Worm (Caenorhabditis elegans) whole organism, mixed stage, embryonic: ENCODE results near the gene T25B2.1.
A peak's percentile ranks its signal among the peaks of the same experiment; 100 is the strongest.

ENCODE experiments used
- bed-3 ChIP-seq: fragments of 200-800 bp; sonication (Bioruptor generic); optimal IDR thresholded peaks from 3 replicates; lab custom pipeline; 2018; ENCODE audit warnings: mild to moderate bottlenecking, missing genetic modification characterization, moderate library complexity, missing compliant biosample characterization
- blmp-1 ChIP-seq: fragments of 150-350 bp; optimal IDR thresholded peaks from 2 replicates; lab custom pipeline; 2014; ENCODE audit warnings: missing biosample characterization, missing genetic modification characterization
- ceh-39 ChIP-seq: fragments of 150-350 bp; optimal IDR thresholded peaks from 2 replicates; lab custom pipeline; 2014; ENCODE audit warnings: missing biosample characterization, missing genetic modification characterization
- ceh-43 ChIP-seq: fragments of 200-800 bp; sonication (Bioruptor generic); optimal IDR thresholded peaks from 2 replicates; lab custom pipeline; 2018; ENCODE audit warnings: mild to moderate bottlenecking, missing genetic modification characterization, moderate library complexity, missing compliant biosample characterization
- ceh-83 ChIP-seq: fragments of 200-800 bp; sonication (Bioruptor generic); optimal IDR thresholded peaks from 2 replicates; lab custom pipeline; 2018; ENCODE audit warnings: mild to moderate bottlenecking, missing genetic modification characterization, missing compliant biosample characterization
- ces-1 ChIP-seq: fragments of 150-350 bp; optimal IDR thresholded peaks from 2 replicates; lab custom pipeline; 2014; ENCODE audit warnings: missing biosample characterization, missing genetic modification reagents, missing genetic modification characterization
- cnd-1 ChIP-seq: fragments of 200-800 bp; sonication (Bioruptor generic); optimal IDR thresholded peaks from 2 replicates; lab custom pipeline; 2018; ENCODE audit warnings: mild to moderate bottlenecking, missing genetic modification characterization, missing compliant biosample characterization
- elt-3 ChIP-seq: fragments of 150-350 bp; optimal IDR thresholded peaks from 2 replicates; lab custom pipeline; 2014; ENCODE audit warnings: missing biosample characterization, missing genetic modification characterization
- flh-1 ChIP-seq: fragments of 200-800 bp; sonication (Bioruptor generic); optimal IDR thresholded peaks from 2 replicates; lab custom pipeline; 2018; ENCODE audit warnings: mild to moderate bottlenecking, missing genetic modification characterization, moderate library complexity, missing compliant biosample characterization
- ham-2 ChIP-seq: fragments of 200-800 bp; sonication (Bioruptor generic); optimal IDR thresholded peaks from 2 replicates; lab custom pipeline; 2018; ENCODE audit warnings: mild to moderate bottlenecking, missing genetic modification characterization, missing compliant biosample characterization
- lin-13 ChIP-seq: fragments of 150-350 bp; optimal IDR thresholded peaks from 2 replicates; lab custom pipeline; 2014; ENCODE audit warnings: missing biosample characterization, missing genetic modification characterization
- lsy-2 ChIP-seq: fragments of 150-350 bp; optimal IDR thresholded peaks from 2 replicates; lab custom pipeline; 2014; ENCODE audit warnings: missing biosample characterization, missing genetic modification characterization
- mab-5 ChIP-seq: fragments of 150-350 bp; optimal IDR thresholded peaks from 2 replicates; lab custom pipeline; 2014; ENCODE audit warnings: missing biosample characterization, missing genetic modification characterization
- mep-1 ChIP-seq: fragments of 150-350 bp; optimal IDR thresholded peaks from 2 replicates; lab custom pipeline; 2017; ENCODE audit warnings: missing biosample characterization, missing genetic modification reagents, missing genetic modification characterization, inconsistent platforms
- mls-2 ChIP-seq: sonication (generic microtip); optimal IDR thresholded peaks from 2 replicates; lab custom pipeline; 2016; ENCODE audit warnings: mild to moderate bottlenecking, missing genetic modification characterization, moderate library complexity, missing compliant biosample characterization
- nhr-12 ChIP-seq: fragments of 150-350 bp; optimal IDR thresholded peaks from 2 replicates; lab custom pipeline; 2014; ENCODE audit warnings: missing biosample characterization, missing genetic modification characterization
- nhr-2 ChIP-seq: fragments of 150-350 bp; optimal IDR thresholded peaks from 2 replicates; lab custom pipeline; 2014; ENCODE audit warnings: missing biosample characterization, missing genetic modification characterization
- nhr-237 ChIP-seq: fragments of 150-350 bp; optimal IDR thresholded peaks from 2 replicates; lab custom pipeline; 2014; ENCODE audit warnings: missing biosample characterization, missing genetic modification characterization
- nhr-28 ChIP-seq: fragments of 150-350 bp; optimal IDR thresholded peaks from 2 replicates; lab custom pipeline; 2014; ENCODE audit warnings: missing biosample characterization, missing genetic modification characterization
- nhr-76 ChIP-seq: sonication (generic microtip); optimal IDR thresholded peaks from 2 replicates; lab custom pipeline; 2017; ENCODE audit warnings: missing biosample characterization, missing genetic modification characterization
- pha-4 ChIP-seq: fragments of 150-350 bp; optimal IDR thresholded peaks from 2 replicates; lab custom pipeline; 2018; ENCODE audit warnings: missing biosample characterization, missing genetic modification reagents, missing genetic modification characterization
- sem-2 ChIP-seq: fragments of 200-800 bp; sonication (Bioruptor generic); optimal IDR thresholded peaks from 2 replicates; lab custom pipeline; 2018; ENCODE audit warnings: mild to moderate bottlenecking, missing genetic modification characterization, missing compliant biosample characterization
- sptf-1 ChIP-seq: sonication (generic microtip); optimal IDR thresholded peaks from 2 replicates; lab custom pipeline; 2017; ENCODE audit warnings: mild to moderate bottlenecking, missing genetic modification characterization, moderate library complexity, missing compliant biosample characterization
- tbx-8 ChIP-seq: fragments of 200-800 bp; sonication (Bioruptor generic); optimal IDR thresholded peaks from 2 replicates; lab custom pipeline; 2018; ENCODE audit warnings: mild to moderate bottlenecking, missing genetic modification characterization, moderate library complexity, missing compliant biosample characterization
- unc-120 ChIP-seq: sonication (generic microtip); optimal IDR thresholded peaks from 2 replicates; lab custom pipeline; 2017; ENCODE audit warnings: missing genetic modification characterization, missing compliant biosample characterization; ENCODE audit not compliant: poor library complexity, severe bottlenecking
- unc-39 ChIP-seq: fragments of 150-350 bp; optimal IDR thresholded peaks from 2 replicates; lab custom pipeline; 2014; ENCODE audit warnings: missing biosample characterization, missing genetic modification characterization
- unc-62 ChIP-seq: fragments of 150-350 bp; optimal IDR thresholded peaks from 2 replicates; lab custom pipeline; 2014; ENCODE audit warnings: missing biosample characterization, missing genetic modification reagents, missing genetic modification characterization
- zip-8 ChIP-seq: fragments of 150-350 bp; optimal IDR thresholded peaks from 2 replicates; lab custom pipeline; 2014; ENCODE audit warnings: missing biosample characterization, missing genetic modification characterization
- ztf-11 ChIP-seq: fragments of 150-350 bp; optimal IDR thresholded peaks from 2 replicates; lab custom pipeline; 2014; ENCODE audit warnings: missing biosample characterization, missing genetic modification characterization

Gene T25B2.1

ce11 chrX:6167376-6167775 is 6.4 kb upstream of the T25B2.1 start:
- TF ChIP-seq nhr-76 (tag; lab: Kevin White, UChicago) (no peak), ceh-39 (tag; lab: Kevin White, UChicago) (no peak), ceh-83 (GFP tag; lab: Kevin White, UChicago) (no peak), mep-1 (tag; lab: Kevin White, UChicago) (no peak), pha-4 (tag; lab: Kevin White, UChicago) (no peak), mab-5 (no peak), elt-3 (tag; lab: Kevin White, UChicago) (no peak), blmp-1 (tag; lab: Kevin White, UChicago) (no peak)

- TF ChIP-seq unc-120 (tag; lab: Kevin White, UChicago), result no peak
- TF ChIP-seq sptf-1, result no peak
- no peak for TF ChIP-seq cnd-1 (tag; lab: Kevin White, UChicago)
- TF ChIP-seq unc-39 (tag; lab: Kevin White, UChicago), result no peak
- TF ChIP-seq ceh-39 (tag; lab: Kevin White, UChicago), result no peak
- TF ChIP-seq ham-2 (GFP tag; lab: Kevin White, UChicago), result no peak
- no peak for TF ChIP-seq lin-13
- TF ChIP-seq tbx-8 (GFP tag; lab: Kevin White, UChicago), result no peak
- TF ChIP-seq ztf-11, result no peak
- TF ChIP-seq nhr-28 (tag; lab: Kevin White, UChicago), result no peak
- TF ChIP-seq ces-1 (GFP tag; lab: Kevin White, UChicago), result no peak
- TF ChIP-seq pha-4 (tag; lab: Kevin White, UChicago), result no peak
- no peak for TF ChIP-seq flh-1 (GFP tag; lab: Kevin White, UChicago)
- no peak for TF ChIP-seq lsy-2 (tag; lab: Kevin White, UChicago)
- TF ChIP-seq mab-5, result no peak
- TF ChIP-seq unc-62 (GFP tag; lab: Kevin White, UChicago), result no peak
- no peak for TF ChIP-seq nhr-237 (tag; lab: Kevin White, UChicago)
- TF ChIP-seq sem-2, result no peak
- TF ChIP-seq, all 35 proteins: peak for 0
Measured at ce11 chrX:6169252-6169651, 4.5 kb upstream of the T25B2.1 start, which contains the start of gene T25B2.2. T25B2.2 (plus strand) TSS chrX:6169643.

ce11 chrX:6175829-6176228 is 2.1 kb downstream of the T25B2.1 start, which contains the start of gene T25B2.3:
T25B2.3 (plus strand) TSS chrX:6176129.
- TF ChIP-seq nhr-28 (tag; lab: Kevin White, UChicago) (no peak), zip-8 (tag; lab: Kevin White, UChicago) (no peak)

ce11 chrX:6177944-6178566 is 4.3 kb downstream of the T25B2.1 start, which contains the start of the genes T25B2.4 and T13C5.3:
T25B2.4 (plus strand) TSS chrX:6178244.
T13C5.3 (plus strand) TSS chrX:6178516.
- TF ChIP-seq mab-5 (no peak), ces-1 (GFP tag; lab: Kevin White, UChicago) (no peak), sem-2 (no peak), nhr-237 (tag; lab: Kevin White, UChicago) (no peak), mls-2 (tag; lab: Kevin White, UChicago) (no peak), nhr-76 (tag; lab: Kevin White, UChicago) (no peak)

ce11 chrX:6178989-6179388 is 5.2 kb downstream of the T25B2.1 start:
- TF ChIP-seq blmp-1 (tag; lab: Kevin White, UChicago) (peak; percentile 73), ceh-83 (GFP tag; lab: Kevin White, UChicago) (no peak)

ce11 chrX:6180293-6180692 is 6.5 kb downstream of the T25B2.1 start, which contains the start of gene T13C5.7:
T13C5.7 (plus strand) TSS chrX:6180593.
- TF ChIP-seq bed-3 (GFP tag; lab: Kevin White, UChicago), result no peak
- no peak for TF ChIP-seq ces-1 (GFP tag; lab: Kevin White, UChicago)
- TF ChIP-seq unc-120 (tag; lab: Kevin White, UChicago), result no peak
- no peak for TF ChIP-seq nhr-12 (tag; lab: Kevin White, UChicago)
- TF ChIP-seq pha-4 (tag; lab: Kevin White, UChicago), result no peak
- no peak for TF ChIP-seq nhr-2 (tag; lab: Kevin White, UChicago)
- no peak for TF ChIP-seq ceh-83 (GFP tag; lab: Kevin White, UChicago)
- no peak for TF ChIP-seq unc-39 (tag; lab: Kevin White, UChicago)
- TF ChIP-seq ceh-43, result no peak
- TF ChIP-seq ham-2 (GFP tag; lab: Kevin White, UChicago), result no peak
